Fruit fly (Drosophila melanogaster) whole organism, embryonic: ENCODE measurements around the gene blp.

Experiments used
- Adf1 ChIP-seq: fragments of 200-800 bp; sonication (Bioruptor generic); IDR thresholded peaks from 2 replicates; pipeline ENCODE4 v1.3.6; 2022; ENCODE audit warnings: missing biosample characterization, missing genetic modification characterization
- Awh ChIP-seq: fragments of 200-800 bp; sonication (Bioruptor generic); IDR thresholded peaks from 2 replicates; pipeline ENCODE4, ENCODE4 v1.3.6; 2022; ENCODE audit warnings: missing biosample characterization, missing genetic modification characterization
- CG11398 ChIP-seq: fragments of 200-800 bp; sonication (Bioruptor generic); optimal IDR thresholded peaks from 2 replicates; lab custom pipeline; 2016; ENCODE audit warnings: missing biosample characterization, missing genetic modification characterization
- CG12659 ChIP-seq: fragments of 200-800 bp; sonication (Bioruptor generic); optimal IDR thresholded peaks from 3 replicates; lab custom pipeline; 2017; ENCODE audit warnings: mild to moderate bottlenecking, missing biosample characterization, missing genetic modification reagents, missing genetic modification characterization
- CG15269 ChIP-seq: fragments of 200-800 bp; sonication (Bioruptor generic); optimal IDR thresholded peaks from 2 replicates; lab custom pipeline; 2018; ENCODE audit warnings: missing biosample characterization, mild to moderate bottlenecking, missing genetic modification characterization, moderate library complexity
- CG15514 ChIP-seq: fragments of 200-800 bp; sonication (Bioruptor generic); optimal IDR thresholded peaks from 3 replicates; lab custom pipeline; 2017; ENCODE audit warnings: missing biosample characterization, missing genetic modification characterization, mild to moderate bottlenecking, moderate library complexity, missing genetic modification reagents
- CG15696 ChIP-seq: fragments of 200-800 bp; sonication (Bioruptor generic); optimal IDR thresholded peaks from 2 replicates; lab custom pipeline; 2019; ENCODE audit warnings: missing biosample characterization, mild to moderate bottlenecking, missing genetic modification characterization, moderate library complexity
- CG16863 ChIP-seq: fragments of 200-800 bp; sonication (Bioruptor generic); optimal IDR thresholded peaks from 3 replicates; lab custom pipeline; 2016; ENCODE audit warnings: missing biosample characterization, missing genetic modification characterization
- CG17359 ChIP-seq: fragments of 200-800 bp; sonication (Bioruptor generic); optimal IDR thresholded peaks from 3 replicates; lab custom pipeline; 2018; ENCODE audit warnings: missing biosample characterization, mild to moderate bottlenecking, missing genetic modification characterization, moderate library complexity
- CG18262 ChIP-seq: fragments of 200-800 bp; optimal IDR thresholded peaks from 3 replicates; lab custom pipeline; 2019; ENCODE audit warnings: missing biosample characterization, mild to moderate bottlenecking, missing genetic modification characterization, moderate library complexity
- CG2875 ChIP-seq: fragments of 200-800 bp; sonication (Bioruptor generic); optimal IDR thresholded peaks from 2 replicates; lab custom pipeline; 2017; ENCODE audit warnings: missing biosample characterization, mild to moderate bottlenecking, missing genetic modification characterization, missing genetic modification reagents
- CG4282 ChIP-seq: fragments of 200-800 bp; sonication (Bioruptor generic); optimal IDR thresholded peaks from 2 replicates; lab custom pipeline; 2016; ENCODE audit warnings: missing biosample characterization, missing genetic modification characterization
- CG43689 ChIP-seq: fragments of 200-800 bp; sonication (Bioruptor generic); IDR thresholded peaks from 2 replicates; pipeline ENCODE4 v1.3.6; 2022; ENCODE audit warnings: missing biosample characterization, missing genetic modification characterization
- CG4424 ChIP-seq: fragments of 200-800 bp; sonication (Bioruptor generic); optimal IDR thresholded peaks from 3 replicates; lab custom pipeline; 2016; ENCODE audit warnings: missing biosample characterization, missing genetic modification characterization
- CG4820 ChIP-seq: fragments of 200-800 bp; sonication (Bioruptor generic); optimal IDR thresholded peaks from 3 replicates; lab custom pipeline; 2016; ENCODE audit warnings: missing biosample characterization, missing genetic modification characterization
- CG5180 ChIP-seq: fragments of 200-800 bp; sonication (Bioruptor generic); optimal IDR thresholded peaks from 3 replicates; lab custom pipeline; 2017; ENCODE audit warnings: missing biosample characterization, missing genetic modification characterization, mild to moderate bottlenecking, moderate library complexity, missing genetic modification reagents
- CG7271 ChIP-seq: fragments of 200-800 bp; sonication (Bioruptor generic); optimal IDR thresholded peaks from 2 replicates; lab custom pipeline; 2018; ENCODE audit warnings: missing biosample characterization, mild to moderate bottlenecking, missing genetic modification characterization, moderate library complexity
- CG8290 ChIP-seq, 3 experiments: fragments of 200-800 bp; sonication (Bioruptor generic); optimal IDR thresholded peaks; 2 replicates each; lab custom pipeline; 2016 to 2019; ENCODE audit warnings: missing biosample characterization in 3 of 3, missing genetic modification characterization in 3 of 3, mild to moderate bottlenecking in 2 of 3, moderate library complexity in 1 of 3
- CG8478 ChIP-seq: fragments of >200 bp; optimal IDR thresholded peaks from 2 replicates; lab custom pipeline; 2018
- CG9437 ChIP-seq: fragments of 200-800 bp; sonication (Bioruptor generic); optimal IDR thresholded peaks from 2 replicates; lab custom pipeline; 2018; ENCODE audit warnings: missing biosample characterization, mild to moderate bottlenecking, missing genetic modification characterization
- Dip2 ChIP-seq: fragments of 200-800 bp; sonication (Bioruptor generic); IDR thresholded peaks from 2 replicates; pipeline ENCODE4 v1.3.6; 2022; ENCODE audit warnings: missing biosample characterization, missing genetic modification characterization
- Dip3 ChIP-seq: fragments of 200-800 bp; sonication (Bioruptor generic); optimal IDR thresholded peaks from 3 replicates; lab custom pipeline; 2016; ENCODE audit warnings: missing biosample characterization, missing genetic modification characterization
- Eip74EF ChIP-seq, 2 experiments: fragments of 200-800 bp in 1 of 2; fragments of >200 bp in 1 of 2; sonication (Bioruptor generic) in 1 of 2; optimal IDR thresholded peaks; 2 replicates each; lab custom pipeline; 2017 to 2019; ENCODE audit warnings: missing biosample characterization in 2 of 2, missing genetic modification characterization in 2 of 2, mild to moderate bottlenecking in 1 of 2, moderate library complexity in 1 of 2
- HLH54F ChIP-seq: fragments of 200-800 bp; sonication (Bioruptor generic); optimal IDR thresholded peaks from 3 replicates; lab custom pipeline; 2016; ENCODE audit warnings: missing biosample characterization, missing genetic modification characterization
- Meics ChIP-seq: fragments of 200-800 bp; sonication (Bioruptor generic); optimal IDR thresholded peaks from 2 replicates; lab custom pipeline; 2017; ENCODE audit warnings: missing biosample characterization, mild to moderate bottlenecking, missing genetic modification characterization
- Mes4 ChIP-seq: fragments of 200-800 bp; sonication (Bioruptor generic); optimal IDR thresholded peaks from 2 replicates; lab custom pipeline; 2016; ENCODE audit warnings: missing biosample characterization, missing genetic modification characterization
- Nf-YA ChIP-seq: fragments of 200-800 bp; sonication (Bioruptor generic); IDR thresholded peaks from 2 replicates; pipeline ENCODE4 v1.3.6; 2022; ENCODE audit warnings: missing biosample characterization, missing genetic modification characterization
- Ptx1 ChIP-seq: fragments of 200-800 bp; sonication (Bioruptor generic); IDR thresholded peaks from 2 replicates; pipeline ENCODE4 v1.3.6; 2022; ENCODE audit warnings: missing biosample characterization, missing genetic modification characterization
- amos ChIP-seq: fragments of 200-800 bp; sonication (Bioruptor generic); IDR thresholded peaks from 2 replicates; pipeline ENCODE4 v1.3.6; 2022; ENCODE audit warnings: missing biosample characterization, missing genetic modification characterization; ENCODE audit not compliant: partially characterized antibody
- ase ChIP-seq: fragments of 200-800 bp; sonication (Bioruptor generic); IDR thresholded peaks from 3 replicates; pipeline ENCODE4 v1.3.6; 2022; ENCODE audit warnings: missing biosample characterization, missing genetic modification characterization
- ato ChIP-seq: fragments of 200-800 bp; sonication (Bioruptor generic); IDR thresholded peaks from 2 replicates; pipeline ENCODE4 v1.3.6; 2022; ENCODE audit warnings: missing biosample characterization, missing genetic modification characterization; ENCODE audit not compliant: partially characterized antibody
- croc ChIP-seq: fragments of 200-800 bp; sonication (Bioruptor generic); conservative IDR thresholded peaks from 3 replicates; pipeline ENCODE4 v1.3.6; 2022; ENCODE audit warnings: missing biosample characterization, missing genetic modification characterization
- danr ChIP-seq: fragments of 200-800 bp; sonication (Bioruptor generic); IDR thresholded peaks from 2 replicates; pipeline ENCODE4 v1.3.6; 2022; ENCODE audit warnings: missing biosample characterization, missing genetic modification characterization
- eyg ChIP-seq: fragments of 200-800 bp; sonication (Bioruptor generic); optimal IDR thresholded peaks from 3 replicates; lab custom pipeline; 2016; ENCODE audit warnings: missing biosample characterization, missing genetic modification characterization
- fd102C ChIP-seq: fragments of 200-800 bp; sonication (Bioruptor generic); optimal IDR thresholded peaks from 2 replicates; lab custom pipeline; 2018; ENCODE audit warnings: missing biosample characterization, mild to moderate bottlenecking, missing genetic modification characterization, moderate library complexity
- fru ChIP-seq: fragments of >200 bp; optimal IDR thresholded peaks from 2 replicates; lab custom pipeline; 2017
- fu2 ChIP-seq: fragments of 200-800 bp; sonication (Bioruptor generic); optimal IDR thresholded peaks from 2 replicates; lab custom pipeline; 2016; ENCODE audit warnings: missing biosample characterization, missing genetic modification characterization
- gem ChIP-seq: fragments of 200-800 bp; sonication (Bioruptor generic); optimal IDR thresholded peaks from 2 replicates; lab custom pipeline; 2019; ENCODE audit warnings: missing biosample characterization, mild to moderate bottlenecking, missing genetic modification characterization, moderate library complexity
- hb ChIP-seq: fragments of 200-800 bp; sonication (Bioruptor generic); IDR thresholded peaks from 3 replicates; pipeline ENCODE4 v1.3.6; 2022; ENCODE audit warnings: missing biosample characterization, missing genetic modification characterization; ENCODE audit not compliant: partially characterized antibody
- hkb ChIP-seq, 2 experiments: fragments of 200-800 bp in 1 of 2; fragments of >200 bp in 1 of 2; sonication (Bioruptor generic) in 1 of 2; IDR thresholded peaks in 1 of 2; optimal IDR thresholded peaks in 1 of 2; 2 replicates each; pipeline versions ENCODE4 v1.3.6 to Lab custom; 2017 to 2022; ENCODE audit warnings: missing biosample characterization in 1 of 2, missing genetic modification characterization in 1 of 2
- hth ChIP-seq: fragments of >200 bp; optimal IDR thresholded peaks from 2 replicates; lab custom pipeline; 2017; ENCODE audit warnings: inconsistent platforms
- kay ChIP-seq: fragments of 200-800 bp; sonication (Bioruptor generic); optimal IDR thresholded peaks from 2 replicates; lab custom pipeline; 2016; ENCODE audit warnings: missing biosample characterization, missing genetic modification characterization
- pb ChIP-seq: fragments of 200-800 bp; sonication (Bioruptor generic); optimal IDR thresholded peaks from 3 replicates; lab custom pipeline; 2016; ENCODE audit warnings: missing biosample characterization, missing genetic modification characterization
- pho ChIP-seq: fragments of 200-800 bp; sonication (Bioruptor generic); optimal IDR thresholded peaks from 2 replicates; lab custom pipeline; 2016; ENCODE audit warnings: missing biosample characterization, missing genetic modification characterization
- slbo ChIP-seq: fragments of 200-800 bp; sonication (Bioruptor generic); IDR thresholded peaks from 2 replicates; pipeline ENCODE4 v1.3.6; 2022; ENCODE audit warnings: missing biosample characterization, missing genetic modification characterization
- tx ChIP-seq: fragments of 200-800 bp; sonication (Bioruptor generic); optimal IDR thresholded peaks from 2 replicates; lab custom pipeline; 2016; ENCODE audit warnings: missing biosample characterization, missing genetic modification characterization
- unc-4 ChIP-seq: fragments of 200-800 bp; sonication (Bioruptor generic); IDR thresholded peaks from 2 replicates; pipeline ENCODE4 v1.3.6; 2022; ENCODE audit warnings: missing biosample characterization, missing genetic modification characterization; ENCODE audit not compliant: partially characterized antibody
- usp ChIP-seq: fragments of >200 bp; optimal IDR thresholded peaks from 2 replicates; lab custom pipeline; 2017; ENCODE audit warnings: missing biosample characterization, missing genetic modification characterization
- wek ChIP-seq: fragments of 200-800 bp; sonication (Bioruptor generic); optimal IDR thresholded peaks from 3 replicates; lab custom pipeline; 2018; ENCODE audit warnings: missing biosample characterization, mild to moderate bottlenecking, missing genetic modification characterization, moderate library complexity
- yki ChIP-seq: fragments of >200 bp; optimal IDR thresholded peaks from 3 replicates; lab custom pipeline; 2018

blp gene

DNA sequence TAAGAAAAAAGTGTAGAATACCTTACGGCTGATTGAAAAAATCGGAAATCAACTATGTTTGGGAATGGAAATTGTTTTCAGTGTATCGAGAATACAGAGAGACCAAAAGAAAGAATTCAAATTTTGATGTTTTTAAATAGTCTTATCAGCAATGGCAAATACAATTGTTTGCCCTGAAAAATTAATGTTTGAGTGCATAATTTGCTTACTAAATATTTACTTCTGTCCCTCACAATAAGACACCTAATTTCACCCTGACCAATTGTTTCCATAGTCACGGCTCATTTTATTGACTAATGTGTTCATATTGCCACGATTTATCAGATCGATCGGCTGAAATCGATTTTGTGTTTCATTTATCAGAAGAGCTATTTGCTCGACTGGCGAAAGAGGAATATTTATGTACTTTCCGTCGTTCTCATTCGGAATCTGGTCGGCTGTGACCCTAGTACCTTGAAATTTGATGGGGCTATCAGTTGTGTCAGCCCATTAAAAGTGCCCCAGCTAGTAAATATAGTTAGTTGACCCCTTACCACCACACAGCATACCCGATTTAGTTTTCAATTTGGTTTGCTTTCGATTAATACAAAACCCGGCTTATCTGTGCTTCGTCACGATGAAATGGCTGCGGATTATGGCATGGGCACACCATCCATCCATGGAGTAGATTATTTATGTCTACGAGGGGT, 50.0 kb downstream of the blp start (continued):
- no peak for TF ChIP-seq CG4424 (GFP tag; lab: Kevin White, UChicago)
- no peak for TF ChIP-seq CG16863 (GFP tag; lab: Kevin White, UChicago)
- no peak for TF ChIP-seq CG15514 (GFP tag; lab: Kevin White, UChicago)
- no peak for TF ChIP-seq tx
- TF ChIP-seq CG4282 (GFP tag; lab: Kevin White, UChicago), result no peak
- no peak for TF ChIP-seq CG8478 (lab: Kevin White, UChicago)
- TF ChIP-seq usp (GFP tag; lab: Kevin White, UChicago), result no peak
- no peak for TF ChIP-seq CG4820 (GFP tag; lab: Kevin White, UChicago)
- no peak for TF ChIP-seq hb (GFP tag; lab: Robert Waterston, UW)
- no peak for TF ChIP-seq Ptx1 (GFP tag; lab: Robert Waterston, UW)
- peak in 1 of 2 experiments; percentile 32 for TF ChIP-seq Eip74EF (GFP tag; optimal IDR thresholded peaks at IDR 0.05; lab: Kevin White, UChicago)
- no peak for TF ChIP-seq croc (GFP tag; lab: Robert Waterston, UW)
- TF ChIP-seq CG15696, result peak; percentile 79
- TF ChIP-seq hkb (optimal IDR thresholded peaks at IDR 0.05; lab: Kevin White, UChicago), result no peak
- TF ChIP-seq hkb (GFP tag; IDR thresholded peaks at IDR 0.05; lab: Robert Waterston, UW), result no peak
- 0 out of 2 replicates have a peak, but pooled peaks have one; percentile 7 for TF ChIP-seq Awh (GFP tag; lab: Robert Waterston, UW)
- peak; percentile 60 for TF ChIP-seq gem
- TF ChIP-seq CG2875 (GFP tag; lab: Kevin White, UChicago), result peak; percentile 54
- TF ChIP-seq CG5180, result peak; percentile 15
- TF ChIP-seq fru, result no peak
- no peak for TF ChIP-seq ato (GFP tag; lab: Robert Waterston, UW)
- no peak for TF ChIP-seq CG8290 (GFP tag; optimal IDR thresholded peaks at IDR 0.05; lab: Kevin White, UChicago)
- peak; percentile 26 to 43 for TF ChIP-seq CG8290 (tag; optimal IDR thresholded peaks at IDR 0.05; lab: Kevin White, UChicago)
- TF ChIP-seq wek (GFP tag; lab: Kevin White, UChicago), result peak; percentile 53
- TF ChIP-seq CG18262 (tag; lab: Kevin White, UChicago), result peak; percentile 54
- TF ChIP-seq CG7271 (tag; lab: Kevin White, UChicago), result peak; percentile 65
- TF ChIP-seq fu2 (GFP tag; lab: Kevin White, UChicago), result no peak
- TF ChIP-seq eyg (GFP tag; lab: Kevin White, UChicago), result no peak
- TF ChIP-seq yki, result no peak
- TF ChIP-seq Meics (GFP tag; lab: Kevin White, UChicago), result no peak
- TF ChIP-seq amos (GFP tag; lab: Robert Waterston, UW), result no peak
- TF ChIP-seq ase (GFP tag; lab: Robert Waterston, UW), result no peak
- TF ChIP-seq CG11398 (GFP tag; lab: Kevin White, UChicago), result peak; percentile 10
- TF ChIP-seq CG17359, result peak; percentile 67
- TF ChIP-seq Dip3 (GFP tag; lab: Kevin White, UChicago), result no peak
- no peak for TF ChIP-seq Adf1 (GFP tag; lab: Robert Waterston, UW)
- TF ChIP-seq HLH54F (GFP tag; lab: Kevin White, UChicago), result no peak
- TF ChIP-seq CG12659 (GFP tag; lab: Kevin White, UChicago), result no peak
- no peak for TF ChIP-seq pho (GFP tag; lab: Kevin White, UChicago)
- TF ChIP-seq Dip2 (GFP tag; lab: Robert Waterston, UW), result no peak
- no peak for TF ChIP-seq hth (lab: Kevin White, UChicago)
- TF ChIP-seq CG43689, result no peak
- TF ChIP-seq CG9437 (GFP tag; lab: Kevin White, UChicago), result no peak
- no peak for TF ChIP-seq slbo (GFP tag; lab: Robert Waterston, UW)
- TF ChIP-seq Nf-YA (GFP tag; lab: Robert Waterston, UW), result no peak
- peak; percentile 31 for TF ChIP-seq fd102C
- TF ChIP-seq kay (GFP tag; lab: Kevin White, UChicago), result no peak
- no peak for TF ChIP-seq danr (GFP tag; lab: Robert Waterston, UW)
- peak; percentile 7 for TF ChIP-seq Mes4 (GFP tag; lab: Kevin White, UChicago)
- TF ChIP-seq unc-4 (GFP tag; lab: Robert Waterston, UW), result no peak
- no peak for TF ChIP-seq CG15269 (tag; lab: Kevin White, UChicago)
- TF ChIP-seq pb (GFP tag; lab: Kevin White, UChicago), result no peak
